Worm (Caenorhabditis elegans) whole organism, young adult: Measurements from ENCODE around the gene Y105C5B.18.

Source experiments
- B0336.3 ChIP-seq: fragments of 200-800 bp; sonication (Bioruptor generic); IDR thresholded peaks from 2 replicates; pipeline ENCODE4 v1.3.6; 2022; ENCODE audit warnings: missing genetic modification characterization, missing compliant biosample characterization
- Y53F4B.3 ChIP-seq: fragments of 200-800 bp; sonication (Bioruptor generic); IDR thresholded peaks from 2 replicates; pipeline ENCODE4 v1.3.6; 2022; ENCODE audit warnings: missing genetic modification reagents, missing genetic modification characterization, missing compliant biosample characterization
- chd-7 ChIP-seq: sonication (generic microtip); optimal IDR thresholded peaks from 2 replicates; lab custom pipeline; 2016; ENCODE audit warnings: mild to moderate bottlenecking, missing genetic modification characterization, moderate library complexity, missing compliant biosample characterization
- egl-18 ChIP-seq: fragments of 200-800 bp; sonication (Bioruptor generic); IDR thresholded peaks from 2 replicates; pipeline ENCODE4 v1.3.6; 2022; ENCODE audit warnings: missing genetic modification reagents, missing genetic modification characterization, missing compliant biosample characterization
- lin-35 ChIP-seq, 3 experiments: fragments of 150-350 bp in 2 of 3; sonication (generic microtip) in 1 of 3; optimal IDR thresholded peaks; 2 replicates each; lab custom pipeline; 2014 to 2018; ENCODE audit warnings: missing biosample characterization in 3 of 3, missing genetic modification characterization in 3 of 3, missing genetic modification reagents in 3 of 3
- lin-40 ChIP-seq: sonication (generic microtip); optimal IDR thresholded peaks from 2 replicates; lab custom pipeline; 2016; ENCODE audit warnings: missing genetic modification characterization, mild to moderate bottlenecking, missing compliant biosample characterization, missing genotype, missing genetic modification reagents

ce11 chrIV:15933814-15934213 is 30.6 kb upstream of the Y105C5B.18 start, which contains the start of gene srv-16:
- TF ChIP-seq egl-18 (GFP tag; lab: Robert Waterston, UW) (no peak), lin-40 (tag; lab: Kevin White, UChicago) (no peak), B0336.3 (GFP tag; lab: Robert Waterston, UW) (no peak), chd-7 (tag; lab: Kevin White, UChicago) (no peak), Y53F4B.3 (no peak), lin-35 (GFP tag; optimal IDR thresholded peaks at IDR 0.05; lab: Kevin White, UChicago) (no peak)
